Worm (Caenorhabditis elegans): ENCODE measurements around the gene kvs-2.

The kvs-2 gene

ce11 chrV:10635722-10636121 is at the start of gene kvs-2:
Gene kvs-2 (plus strand): TSS chrV:10636022.
- TF ChIP-seq unc-62 (GFP tag; optimal IDR thresholded peaks at IDR 0.05), result no peak

DNA sequence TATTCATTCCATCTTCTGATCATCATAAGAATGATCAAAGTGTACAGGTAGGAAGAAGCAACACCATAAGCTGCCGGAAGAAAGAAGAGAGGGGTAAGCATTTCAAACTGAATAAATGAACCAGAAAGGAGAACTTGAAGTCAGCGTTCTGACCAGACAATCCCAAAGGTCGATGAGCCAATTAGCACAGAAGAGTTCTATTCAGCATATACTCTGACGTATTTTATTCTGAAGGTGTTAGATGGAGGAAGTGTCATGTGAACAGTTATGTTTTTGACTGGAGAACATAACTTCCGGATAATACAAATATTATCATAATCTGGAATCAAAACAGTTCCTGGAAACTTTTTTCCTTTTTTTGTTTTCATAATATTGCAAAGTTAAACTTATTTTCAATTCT is 47.1 kb upstream of the kvs-2 start, which contains the start of gene srg-32:
Gene srg-32 (minus strand): TSS at position 101 of the 400 bp plus-strand sequence.
- no peak for TF ChIP-seq unc-62 (GFP tag; optimal IDR thresholded peaks at IDR 0.05)

DNA sequence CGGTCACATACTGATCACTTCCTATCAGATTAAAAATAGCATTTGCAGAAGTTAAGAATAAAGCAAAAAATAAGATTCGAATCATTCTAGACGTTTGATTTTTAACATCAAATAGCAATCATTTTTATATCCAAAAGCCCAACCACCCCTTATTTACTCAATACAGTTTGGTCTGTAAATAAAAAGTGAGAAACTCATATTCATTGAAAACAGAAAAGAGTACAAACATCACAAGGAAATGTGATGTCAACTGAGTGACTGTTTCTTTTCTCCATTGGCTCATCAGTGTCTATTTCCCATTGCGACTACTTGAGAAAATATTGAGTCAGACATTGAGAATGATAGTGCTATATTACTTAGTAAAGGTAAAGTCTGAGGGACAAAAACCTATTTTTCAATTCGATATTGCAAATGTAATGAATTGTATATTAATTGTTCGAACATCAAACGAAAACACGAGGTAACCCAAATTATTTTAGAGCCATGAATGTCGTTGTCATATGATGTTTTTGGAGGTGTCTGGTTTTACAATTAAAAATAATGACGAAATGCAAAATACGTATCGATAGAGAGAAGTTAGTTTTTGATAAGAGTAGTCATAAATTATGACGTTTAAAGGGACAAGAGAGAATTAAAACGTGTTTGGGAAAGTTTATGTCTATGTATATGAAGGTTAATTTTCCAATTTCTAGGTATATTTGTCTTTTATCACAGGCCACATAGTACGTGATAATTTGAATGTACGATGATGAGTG is 45.9 kb upstream of the kvs-2 start, which contains the start of gene ttr-23:
Gene ttr-23 (minus strand): TSS at position 87 of the 755 bp plus-strand sequence.
- TF ChIP-seq unc-62 (GFP tag; optimal IDR thresholded peaks at IDR 0.05), result no peak

DNA sequence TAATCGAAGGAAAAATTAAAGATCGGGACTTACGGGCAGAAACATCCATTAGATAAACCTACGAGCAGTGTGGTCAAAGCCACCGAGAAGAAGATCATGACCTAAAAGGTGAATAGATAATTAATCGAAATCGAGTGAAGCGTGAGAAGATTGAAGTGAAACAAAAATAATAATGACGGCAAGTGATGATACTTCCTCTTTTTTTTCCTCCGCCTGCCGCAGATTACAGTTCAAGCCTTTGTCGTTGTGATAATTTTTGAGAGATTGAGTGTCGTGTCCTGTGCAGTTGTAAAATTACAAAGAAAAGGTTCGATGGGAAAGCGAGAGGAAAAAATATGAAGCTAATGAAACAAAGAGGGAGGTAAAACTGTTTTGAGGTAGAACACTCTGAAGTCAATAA is 43.3 kb upstream of the kvs-2 start, which contains the start of gene T21C9.9:
Gene T21C9.9 (minus strand): TSS at position 101 of the 400 bp plus-strand sequence.
- no peak for TF ChIP-seq unc-62 (GFP tag; optimal IDR thresholded peaks at IDR 0.05)

- TF ChIP-seq unc-62 (GFP tag; optimal IDR thresholded peaks at IDR 0.05), result no peak
Measured at ce11 chrV:10594810-10595209, 41.0 kb upstream of the kvs-2 start, which contains the start of gene T21C9.11. Gene T21C9.11 (minus strand): TSS chrV:10594910.

ce11 chrV:10597234-10597633 is 38.6 kb upstream of the kvs-2 start, which contains the start of gene T21C9.13:
Gene T21C9.13 (plus strand): TSS chrV:10597266.
- TF ChIP-seq unc-62 (GFP tag; optimal IDR thresholded peaks at IDR 0.05), result no peak

- no peak for TF ChIP-seq unc-62 (GFP tag; optimal IDR thresholded peaks at IDR 0.05)
Measured at ce11 chrV:10598670-10599154, 37.1 kb upstream of the kvs-2 start, which contains the start of gene scpl-4. Gene scpl-4 (plus strand): TSS chrV:10599104.

ce11 chrV:10602051-10602937 is 33.5 kb upstream of the kvs-2 start, which contains the start of gene H27A22.1:
Gene H27A22.1 (plus strand): TSS chrV:10602555.
- TF ChIP-seq unc-62 (GFP tag; optimal IDR thresholded peaks at IDR 0.05), result no peak

- TF ChIP-seq unc-62 (GFP tag; optimal IDR thresholded peaks at IDR 0.05), result no peak
Measured at ce11 chrV:10615496-10615895, 20.3 kb upstream of the kvs-2 start, which contains the start of gene H09F14.1. Gene H09F14.1 (minus strand): TSS chrV:10615596.

DNA sequence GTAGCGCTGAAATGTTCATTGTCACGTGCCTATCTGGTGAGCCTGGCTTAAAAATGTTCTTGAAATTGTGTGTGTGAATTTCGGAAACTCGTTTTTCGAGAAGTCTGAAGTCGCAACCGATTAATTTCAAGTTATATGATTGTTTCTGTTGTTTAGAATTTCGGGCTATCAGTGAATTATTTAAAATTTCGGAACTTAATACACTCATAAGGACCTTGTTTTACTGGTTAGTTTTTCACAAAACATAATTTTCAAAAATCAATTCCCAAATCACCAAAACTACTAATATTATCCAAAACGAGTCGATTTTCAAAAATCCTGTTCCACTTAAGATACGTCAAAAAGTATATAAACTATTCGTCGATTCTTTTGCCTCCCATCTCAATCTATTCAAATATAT is 5.3 kb upstream of the kvs-2 start:
- TF ChIP-seq unc-62 (GFP tag; optimal IDR thresholded peaks at IDR 0.05), result no peak

- TF ChIP-seq unc-62 (GFP tag; optimal IDR thresholded peaks at IDR 0.05), result no peak
Measured at ce11 chrV:10632758-10633157, 3.1 kb upstream of the kvs-2 start, which contains the start of gene mab-23. Gene mab-23 (plus strand): TSS chrV:10633058.

- TF ChIP-seq unc-62 (GFP tag; optimal IDR thresholded peaks at IDR 0.05), result no peak
Measured at ce11 chrV:10640977-10641376, 5.2 kb downstream of the kvs-2 start.

ce11 chrV:10647043-10647611 is 11.3 kb downstream of the kvs-2 start, which contains the start of the genes C32C4.3 and C32C4.16:
Gene C32C4.3 (minus strand): TSS chrV:10647143.
Gene C32C4.16 (plus strand): TSS chrV:10647561.
- TF ChIP-seq unc-62 (GFP tag; optimal IDR thresholded peaks at IDR 0.05), result no peak

ce11 chrV:10648146-10648545 is 12.3 kb downstream of the kvs-2 start, which contains the start of gene aqp-6:
Gene aqp-6 (plus strand): TSS chrV:10648446.
- TF ChIP-seq unc-62 (GFP tag; optimal IDR thresholded peaks at IDR 0.05), result no peak

DNA sequence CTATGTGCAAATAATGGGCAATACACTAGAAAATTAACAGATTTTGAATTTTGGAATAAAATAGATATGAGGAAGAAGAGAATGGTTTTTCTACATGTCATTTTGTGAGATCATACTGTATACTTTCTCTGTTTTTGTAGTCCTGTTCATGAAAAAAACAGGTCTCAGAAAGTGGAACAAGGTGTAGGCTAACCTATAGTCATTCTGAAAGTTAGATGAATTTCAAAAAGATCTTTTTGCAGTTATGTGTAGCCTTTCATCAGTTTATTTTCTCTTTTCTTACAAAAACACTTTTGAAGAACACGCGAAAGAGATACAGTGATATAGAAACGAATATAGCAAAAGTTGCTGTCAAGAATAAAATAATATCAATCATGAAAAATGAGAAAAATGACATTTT is 18.3 kb downstream of the kvs-2 start, which contains the start of gene ugt-35:
Gene ugt-35 (minus strand): TSS at position 101 of the 400 bp plus-strand sequence.
- TF ChIP-seq unc-62 (GFP tag; optimal IDR thresholded peaks at IDR 0.05), result no peak

Data from whole organism, dauer.